Fruit fly (Drosophila melanogaster): ENCODE measurements around the gene C1GalTA.

The C1GalTA gene

dm6 chr2L:8897954-8898713 is 52.9 kb downstream of the C1GalTA start (continued):
- TF ChIP-seq al (GFP tag; IDR thresholded peaks at IDR 0.05) (no peak), Stat92E (GFP tag; optimal IDR thresholded peaks at IDR 0.05) (no peak), Fer3 (tag; optimal IDR thresholded peaks at IDR 0.05) (peak; percentile 43), CG13296 (GFP tag; optimal IDR thresholded peaks at IDR 0.05) (peak; percentile 53), CG43689 (GFP tag; IDR thresholded peaks at IDR 0.05) (no peak), CG11696 (GFP tag; IDR thresholded peaks at IDR 0.05) (no peak), jumu (GFP tag; optimal IDR thresholded peaks at IDR 0.05) (no peak), jigr1 (GFP tag; IDR thresholded peaks at IDR 0.05) (0 out of 3 replicates have a peak, but pooled peaks have one; percentile 9), CG12155 (GFP tag; optimal IDR thresholded peaks at IDR 0.05) (peak; percentile 28), H2.0 (GFP tag; IDR thresholded peaks at IDR 0.05) (no peak), hkb (optimal IDR thresholded peaks at IDR 0.05) (no peak), hkb (GFP tag; IDR thresholded peaks at IDR 0.05) (no peak), bowl (GFP tag; IDR thresholded peaks at IDR 0.05) (no peak), ab (GFP tag; optimal IDR thresholded peaks at IDR 0.05) (no peak), pan (optimal IDR thresholded peaks at IDR 0.05) (no peak), pan (GFP tag; optimal IDR thresholded peaks at IDR 0.05 in 1 of 2, IDR thresholded peaks at IDR 0.05 in 1 of 2) (peak in 1 of 2 experiments; percentile 29), slbo (GFP tag; IDR thresholded peaks at IDR 0.05) (peak; percentile 42; the same call in 1 of the 2 replicates), CG4707 (GFP tag; optimal IDR thresholded peaks at IDR 0.05) (no peak), Dek (tag; optimal IDR thresholded peaks at IDR 0.05) (peak; percentile 49), Blimp-1 (GFP tag; optimal IDR thresholded peaks at IDR 0.05) (peak; percentile 37), sisA (GFP tag; IDR thresholded peaks at IDR 0.05) (no peak), Ptx1 (GFP tag; IDR thresholded peaks at IDR 0.05) (peak; percentile 33; the same call in 1 of the 2 replicates), CG4730 (GFP tag; IDR thresholded peaks at IDR 0.05) (no peak), unc-4 (GFP tag; IDR thresholded peaks at IDR 0.05; ENCODE audit: partially characterized antibody) (no peak), CG13287 (GFP tag; IDR thresholded peaks at IDR 0.05; ENCODE audit: partially characterized antibody) (no peak), CG15269 (tag; optimal IDR thresholded peaks at IDR 0.05) (peak; percentile 40), CG13123 (GFP tag; optimal IDR thresholded peaks at IDR 0.05) (no peak), bbx (GFP tag; IDR thresholded peaks at IDR 0.05; ENCODE audit: partially characterized antibody) (no peak), btn (GFP tag; optimal IDR thresholded peaks at IDR 0.05) (no peak), Dbx (GFP tag; IDR thresholded peaks at IDR 0.05) (no peak), sqz (GFP tag; optimal IDR thresholded peaks at IDR 0.05) (peak; percentile 25), ara (GFP tag; IDR thresholded peaks at IDR 0.05) (no peak), vvl (GFP tag; IDR thresholded peaks at IDR 0.05) (peak; percentile 6), tap (tag; optimal IDR thresholded peaks at IDR 0.05) (peak; percentile 57), tll (GFP tag; optimal IDR thresholded peaks at IDR 0.05) (no peak), stwl (tag; optimal IDR thresholded peaks at IDR 0.05) (no peak), CG10147 (GFP tag; optimal IDR thresholded peaks at IDR 0.05) (peak; percentile 58), CG34422 (GFP tag; IDR thresholded peaks at IDR 0.05) (peak; percentile 22; the same call in 1 of the 3 replicates), eyg (GFP tag; optimal IDR thresholded peaks at IDR 0.05) (no peak), CG31365 (tag; optimal IDR thresholded peaks at IDR 0.05) (no peak), en (GFP tag; optimal IDR thresholded peaks at IDR 0.05) (no peak), hth (optimal IDR thresholded peaks at IDR 0.05) (no peak), CG1792 (GFP tag; optimal IDR thresholded peaks at IDR 0.05) (no peak), CG15073 (GFP tag; optimal IDR thresholded peaks at IDR 0.05) (no peak), CG12659 (GFP tag; optimal IDR thresholded peaks at IDR 0.05) (peak; percentile 53), CG7357 (GFP tag; IDR thresholded peaks at IDR 0.05) (no peak), CrebB (tag; optimal IDR thresholded peaks at IDR 0.05) (no peak), pzg (GFP tag; optimal IDR thresholded peaks at IDR 0.05) (no peak), ham (GFP tag; IDR thresholded peaks at IDR 0.05) (no peak), p53 (GFP tag; optimal IDR thresholded peaks at IDR 0.05) (no peak)

Measured in whole organism, embryonic.